Worm (Caenorhabditis elegans): ENCODE data around the gene grl-6.

Gene grl-6

DNA sequence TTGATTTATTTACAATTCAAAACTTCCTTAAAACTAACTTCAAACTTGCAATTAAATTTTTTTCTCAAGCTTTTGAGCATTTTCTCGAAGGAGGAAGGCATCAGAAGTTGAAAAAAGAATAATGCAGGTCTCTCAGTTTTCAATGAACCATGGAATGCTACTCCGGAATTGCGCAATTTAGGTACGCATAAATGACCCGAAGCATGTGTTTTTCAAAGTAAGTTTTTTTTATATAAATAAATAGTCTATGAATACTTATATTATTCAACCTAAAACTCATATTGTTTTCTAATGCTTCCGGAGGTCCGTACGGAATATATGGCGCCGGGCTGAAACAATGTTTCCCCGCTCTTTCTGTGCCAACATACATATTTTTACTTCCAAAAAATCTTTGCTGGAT, 17.1 kb downstream of the grl-6 start, which contains the start of gene K10C2.2:
TSS of gene K10C2.2 (minus strand) at position 101 of the 400 bp plus-strand sequence.
- TF ChIP-seq unc-62 (GFP tag; optimal IDR thresholded peaks at IDR 0.05) (no peak), alr-1 (tag; optimal IDR thresholded peaks at IDR 0.05) (no peak), nhr-10 (tag; optimal IDR thresholded peaks at IDR 0.05) (no peak), crh-2 (tag; optimal IDR thresholded peaks at IDR 0.05) (no peak), nhr-77 (tag; optimal IDR thresholded peaks at IDR 0.05) (no peak), sem-4 (tag; optimal IDR thresholded peaks at IDR 0.05) (no peak), peb-1 (tag; optimal IDR thresholded peaks at IDR 0.05) (no peak), fos-1 (tag; optimal IDR thresholded peaks at IDR 0.05) (no peak), ZK546.5 (tag; optimal IDR thresholded peaks at IDR 0.05) (no peak), lin-13 (GFP tag; optimal IDR thresholded peaks at IDR 0.05) (no peak), lsy-2 (tag; optimal IDR thresholded peaks at IDR 0.05) (no peak), ama-1 (optimal IDR thresholded peaks at IDR 0.05) (no peak), snpc-4 (tag; optimal IDR thresholded peaks at IDR 0.05) (no peak), ceh-82 (tag; optimal IDR thresholded peaks at IDR 0.05) (no peak), R02D3.7 (tag; optimal IDR thresholded peaks at IDR 0.05) (no peak), nhr-11 (tag; optimal IDR thresholded peaks at IDR 0.05) (no peak)

- TF ChIP-seq F13H6.1 (tag; optimal IDR thresholded peaks at IDR 0.05): no peak
- no peak for TF ChIP-seq nhr-25 (tag; optimal IDR thresholded peaks at IDR 0.05)
- no peak for TF ChIP-seq zag-1 (tag; optimal IDR thresholded peaks at IDR 0.05)
- no peak for TF ChIP-seq ztf-1 (GFP tag; conservative IDR thresholded peaks at IDR 0.05)
- no peak for TF ChIP-seq gmeb-1 (tag; optimal IDR thresholded peaks at IDR 0.05)
- TF ChIP-seq fos-1 (tag; optimal IDR thresholded peaks at IDR 0.05): peak; percentile 7
- no peak for TF ChIP-seq nhr-23 (tag; optimal IDR thresholded peaks at IDR 0.05)
- no peak for TF ChIP-seq R02D3.7 (tag; optimal IDR thresholded peaks at IDR 0.05)
- TF ChIP-seq skn-1 (tag; optimal IDR thresholded peaks at IDR 0.05): no peak
These were observed 20.2 kb downstream of the grl-6 start, which contains the start of gene ctsa-2 for ce11 chrX:6430510-6430909. TSS of gene ctsa-2 (minus strand) at chrX:6430610.

- no peak for TF ChIP-seq ceh-16 (tag; optimal IDR thresholded peaks at IDR 0.05)
- TF ChIP-seq ztf-1 (GFP tag; conservative IDR thresholded peaks at IDR 0.05): no peak
- TF ChIP-seq gmeb-1 (tag; optimal IDR thresholded peaks at IDR 0.05): no peak
- TF ChIP-seq fos-1 (tag; optimal IDR thresholded peaks at IDR 0.05): peak; percentile 62
- TF ChIP-seq sma-9 (GFP tag; optimal IDR thresholded peaks at IDR 0.05): peak; percentile 17
- no peak for TF ChIP-seq sma-9 (tag; optimal IDR thresholded peaks at IDR 0.05)
- no peak for TF ChIP-seq ceh-82 (tag; optimal IDR thresholded peaks at IDR 0.05)
- no peak for TF ChIP-seq peb-1 (tag; optimal IDR thresholded peaks at IDR 0.05)
These were observed 21.2 kb downstream of the grl-6 start for ce11 chrX:6429552-6429951.

ce11 chrX:6427147-6427546, 23.6 kb downstream of the grl-6 start:
- TF ChIP-seq fos-1 (tag; optimal IDR thresholded peaks at IDR 0.05) (peak; percentile 77), ZK546.5 (tag; optimal IDR thresholded peaks at IDR 0.05) (no peak), F13H6.1 (tag; optimal IDR thresholded peaks at IDR 0.05) (peak; percentile 27), crh-2 (tag; optimal IDR thresholded peaks at IDR 0.05) (peak; percentile 49), nhr-129 (tag; optimal IDR thresholded peaks at IDR 0.05) (peak; percentile 28), nhr-6 (tag; optimal IDR thresholded peaks at IDR 0.05) (no peak), ceh-82 (tag; optimal IDR thresholded peaks at IDR 0.05) (no peak), sem-4 (tag; optimal IDR thresholded peaks at IDR 0.05) (no peak), sma-3 (GFP tag; optimal IDR thresholded peaks at IDR 0.05) (no peak), lin-11 (tag; optimal IDR thresholded peaks at IDR 0.05) (no peak), ama-1 (optimal IDR thresholded peaks at IDR 0.05) (no peak), gmeb-1 (tag; optimal IDR thresholded peaks at IDR 0.05) (no peak), nhr-25 (tag; optimal IDR thresholded peaks at IDR 0.05) (no peak), elt-1 (tag; optimal IDR thresholded peaks at IDR 0.05) (no peak), lin-39 (tag; optimal IDR thresholded peaks at IDR 0.05) (no peak), ceh-16 (tag; optimal IDR thresholded peaks at IDR 0.05) (no peak), peb-1 (tag; optimal IDR thresholded peaks at IDR 0.05) (no peak), nhr-12 (tag; optimal IDR thresholded peaks at IDR 0.05) (no peak), skn-1 (tag; optimal IDR thresholded peaks at IDR 0.05) (no peak), nhr-237 (tag; optimal IDR thresholded peaks at IDR 0.05) (no peak), mbf-1 (tag; optimal IDR thresholded peaks at IDR 0.05) (no peak), dmd-4 (tag; optimal IDR thresholded peaks at IDR 0.05) (no peak), nhr-21 (tag; optimal IDR thresholded peaks at IDR 0.05) (no peak), snpc-4 (tag; optimal IDR thresholded peaks at IDR 0.05) (no peak), blmp-1 (tag; optimal IDR thresholded peaks at IDR 0.05; ENCODE audit: insufficient read depth) (no peak), nhr-11 (tag; optimal IDR thresholded peaks at IDR 0.05) (no peak), mab-5 (tag; optimal IDR thresholded peaks at IDR 0.05) (no peak), ztf-1 (GFP tag; conservative IDR thresholded peaks at IDR 0.05) (no peak), R02D3.7 (tag; optimal IDR thresholded peaks at IDR 0.05) (no peak), lin-13 (GFP tag; optimal IDR thresholded peaks at IDR 0.05) (no peak), unc-55 (GFP tag; optimal IDR thresholded peaks at IDR 0.05) (no peak), elt-3 (tag; optimal IDR thresholded peaks at IDR 0.05) (no peak), C34F6.9 (tag; optimal IDR thresholded peaks at IDR 0.05) (no peak), zag-1 (tag; optimal IDR thresholded peaks at IDR 0.05) (no peak), nhr-23 (tag; optimal IDR thresholded peaks at IDR 0.05) (no peak), unc-39 (tag; optimal IDR thresholded peaks at IDR 0.05) (no peak), aly-2 (tag; optimal IDR thresholded peaks at IDR 0.05) (no peak), alr-1 (tag; optimal IDR thresholded peaks at IDR 0.05) (no peak), sma-9 (GFP tag; optimal IDR thresholded peaks at IDR 0.05) (peak; percentile 55), sma-9 (tag; optimal IDR thresholded peaks at IDR 0.05) (no peak), mdl-1 (tag; optimal IDR thresholded peaks at IDR 0.05) (no peak)

Data from whole organism, L2 larva.